Fruit fly (Drosophila melanogaster) Kc167 (cell line): Measurements from ENCODE around the gene CG6230.

Experiments
- Myc ChIP-seq: fragments of >200 bp; optimal IDR thresholded peaks from 2 replicates; lab custom pipeline; 2017; ENCODE audit warnings: missing external identifiers
- Sin3A ChIP-seq: fragments of >200 bp; optimal IDR thresholded peaks from 2 replicates; lab custom pipeline; 2018; ENCODE audit warnings: missing external identifiers
- psq ChIP-seq: fragments of >200 bp; optimal IDR thresholded peaks from 2 replicates; lab custom pipeline; 2017; ENCODE audit warnings: missing external identifiers

DNA sequence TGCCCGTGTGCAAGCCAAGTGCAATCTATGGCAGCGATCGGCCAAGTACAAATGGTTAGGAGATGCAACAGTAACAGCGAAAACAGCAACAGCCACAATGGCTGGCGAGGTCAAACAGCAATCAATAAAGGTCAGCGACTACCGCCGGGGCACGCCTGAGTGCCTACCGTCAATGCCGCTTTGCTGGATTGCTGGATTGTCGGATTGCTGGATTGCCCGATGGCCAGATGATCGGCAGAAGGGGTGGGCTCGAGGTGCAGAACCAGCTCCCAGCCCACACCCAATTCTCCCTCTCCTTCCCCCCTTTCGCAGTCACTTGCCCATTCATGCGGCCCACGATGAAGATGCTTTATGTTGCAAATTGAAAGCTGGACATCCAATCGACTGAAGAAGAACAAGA is 51.2 kb downstream of the CG6230 start:
- TF ChIP-seq Myc (no peak), psq (lab: Kevin White, UChicago) (no peak), Sin3A (lab: Kevin White, UChicago) (no peak)
